Fruit fly (Drosophila melanogaster): ENCODE data around the gene CG5646.

CG5646 gene

DNA sequence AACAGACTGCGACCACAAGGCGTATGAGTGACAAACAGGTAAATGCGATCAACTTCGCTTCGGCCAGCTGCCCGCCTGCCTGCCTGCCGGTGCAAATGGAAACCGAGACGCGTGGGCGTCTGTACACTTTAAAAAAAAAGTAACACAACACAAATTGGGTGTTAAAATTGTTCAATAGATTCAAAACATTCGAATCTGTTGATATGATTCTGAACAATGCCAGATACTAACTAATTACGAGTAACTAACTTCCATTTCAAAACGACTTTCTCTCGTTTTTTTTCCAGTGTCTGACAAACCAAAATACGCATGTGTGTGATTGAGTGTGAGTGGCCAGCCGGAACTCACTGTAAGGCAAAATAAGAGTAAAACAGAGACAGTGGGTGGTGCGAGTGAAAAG lies 8.6 kb upstream of the CG5646 start (continued):
- no peak for TF ChIP-seq chinmo (GFP tag; IDR thresholded peaks at IDR 0.05; ENCODE audit: partially characterized antibody)
- TF ChIP-seq vvl (GFP tag; IDR thresholded peaks at IDR 0.05) = peak; percentile 95
- TF ChIP-seq crc (GFP tag; optimal IDR thresholded peaks at IDR 0.05) = peak; percentile 88
- TF ChIP-seq fd3F (GFP tag; optimal IDR thresholded peaks at IDR 0.05) = peak; percentile 72
- peak; percentile 85 for TF ChIP-seq E2f1 (GFP tag; IDR thresholded peaks at IDR 0.05)
- peak; percentile 36 for TF ChIP-seq CG3407 (GFP tag; optimal IDR thresholded peaks at IDR 0.05)
- peak; percentile 58 for TF ChIP-seq Mes4 (GFP tag; optimal IDR thresholded peaks at IDR 0.05)
- peak; percentile 45 for TF ChIP-seq CG9609 (GFP tag; optimal IDR thresholded peaks at IDR 0.05)
- TF ChIP-seq row (GFP tag; IDR thresholded peaks at IDR 0.05) = peak; percentile 86
- no peak for TF ChIP-seq Dp (GFP tag; optimal IDR thresholded peaks at IDR 0.05)
- peak; percentile 92 for TF ChIP-seq CG11456 (GFP tag; IDR thresholded peaks at IDR 0.05)
- peak; percentile 92 for TF ChIP-seq CG13296 (GFP tag; optimal IDR thresholded peaks at IDR 0.05)
- peak; percentile 71 for TF ChIP-seq CG3995 (GFP tag; optimal IDR thresholded peaks at IDR 0.05)
- TF ChIP-seq CG31441 (GFP tag; IDR thresholded peaks at IDR 0.05) = no peak; the same call in 1 of the 2 replicates
- TF ChIP-seq CG9932 (GFP tag; IDR thresholded peaks at IDR 0.05) = peak; percentile 90
- peak; percentile 83 for TF ChIP-seq sug (tag; optimal IDR thresholded peaks at IDR 0.05)
- TF ChIP-seq grau (tag; optimal IDR thresholded peaks at IDR 0.05) = no peak
- peak; percentile 93 for TF ChIP-seq CG2678 (tag; optimal IDR thresholded peaks at IDR 0.05)
- peak; percentile 82 for TF ChIP-seq CG31365 (tag; optimal IDR thresholded peaks at IDR 0.05)
- TF ChIP-seq cg (GFP tag; optimal IDR thresholded peaks at IDR 0.05) = peak; percentile 1
- TF ChIP-seq nom (GFP tag; optimal IDR thresholded peaks at IDR 0.05) = peak; percentile 28
- peak; percentile 73; the same call in 1 of the 2 replicates for TF ChIP-seq dati (GFP tag; IDR thresholded peaks at IDR 0.05)
- TF ChIP-seq GATAe (GFP tag; conservative IDR thresholded peaks at IDR 0.05) = peak; percentile 58
- TF ChIP-seq Myb (GFP tag; optimal IDR thresholded peaks at IDR 0.05) = peak; percentile 62
- peak; percentile 71 for TF ChIP-seq CG12942 (GFP tag; optimal IDR thresholded peaks at IDR 0.05)
- no peak for TF ChIP-seq Sin3A (optimal IDR thresholded peaks at IDR 0.05)
- peak; percentile 79 for TF ChIP-seq MBD-R2 (GFP tag; IDR thresholded peaks at IDR 0.05)
- TF ChIP-seq p53 (GFP tag; optimal IDR thresholded peaks at IDR 0.05) = peak; percentile 64
- peak; percentile 60 for TF ChIP-seq Chrac-16 (GFP tag; optimal IDR thresholded peaks at IDR 0.05)
- TF ChIP-seq z (GFP tag; IDR thresholded peaks at IDR 0.05) = peak; percentile 75; the same call in 2 of the 3 replicates
- peak; percentile 85 for TF ChIP-seq CG15514 (GFP tag; optimal IDR thresholded peaks at IDR 0.05)
- TF ChIP-seq tup (GFP tag; optimal IDR thresholded peaks at IDR 0.05) = peak; percentile 81
- peak; percentile 86 for TF ChIP-seq CG8924 (tag; optimal IDR thresholded peaks at IDR 0.05)
- no peak for TF ChIP-seq cato (GFP tag; optimal IDR thresholded peaks at IDR 0.05; ENCODE audit: borderline replicate concordance)
- peak; percentile 75 for TF ChIP-seq CG17385 (GFP tag; optimal IDR thresholded peaks at IDR 0.05)
- TF ChIP-seq Oli (tag; optimal IDR thresholded peaks at IDR 0.05) = peak; percentile 77
- peak; percentile 88 for TF ChIP-seq Xrp1 (GFP tag; IDR thresholded peaks at IDR 0.05)
- peak; percentile 6 for TF ChIP-seq CG12236 (GFP tag; optimal IDR thresholded peaks at IDR 0.05)
- TF ChIP-seq pros (GFP tag; optimal IDR thresholded peaks at IDR 0.05) = no peak
- TF ChIP-seq CG17328 (GFP tag; IDR thresholded peaks at IDR 0.05) = peak; percentile 83
- peak; percentile 91 for TF ChIP-seq CG3281 (GFP tag; optimal IDR thresholded peaks at IDR 0.05)
- TF ChIP-seq BtbVII (GFP tag; optimal IDR thresholded peaks at IDR 0.05) = peak; percentile 88
- peak; percentile 91 for TF ChIP-seq esg (GFP tag; conservative IDR thresholded peaks at IDR 0.05)
- peak; percentile 76 for TF ChIP-seq CG14667 (GFP tag; IDR thresholded peaks at IDR 0.05)
- peak; percentile 77; the same call in 2 of the 3 replicates for TF ChIP-seq CG7357 (GFP tag; IDR thresholded peaks at IDR 0.05)
- peak; percentile 88 for TF ChIP-seq danr (GFP tag; IDR thresholded peaks at IDR 0.05)
- TF ChIP-seq mld (GFP tag; IDR thresholded peaks at IDR 0.05; ENCODE audit: partially characterized antibody) = no peak
- peak; percentile 65; the same call in 2 of the 3 replicates for TF ChIP-seq jigr1 (GFP tag; IDR thresholded peaks at IDR 0.05)
- no peak for TF ChIP-seq CG17912 (GFP tag; optimal IDR thresholded peaks at IDR 0.05)
- peak; percentile 67 for TF ChIP-seq CG14965 (GFP tag; optimal IDR thresholded peaks at IDR 0.05; ENCODE audit: borderline replicate concordance)
- peak; percentile 94 for TF ChIP-seq CG32532 (GFP tag; IDR thresholded peaks at IDR 0.05)

Measured in whole organism, embryonic.